Worm (Caenorhabditis elegans): Measurements from ENCODE around the gene K04C1.5.
A peak's percentile ranks its signal among the peaks of the same experiment; 100 is the strongest.

K04C1.5 gene

ce11 chrX:14281526-14281925 lies 33.7 kb downstream of the K04C1.5 start, which contains the start of gene E02H4.2:
Gene E02H4.2, minus strand, starts transcription at chrX:14281626.
- TF ChIP-seq ceh-31 (tag; optimal IDR thresholded peaks at IDR 0.05) = no peak
- no peak for TF ChIP-seq dmd-4 (tag; optimal IDR thresholded peaks at IDR 0.05; ENCODE audit: borderline replicate concordance)
- TF ChIP-seq pros-1 (tag; optimal IDR thresholded peaks at IDR 0.05) = no peak
- TF ChIP-seq lin-11 (tag; optimal IDR thresholded peaks at IDR 0.05) = no peak
- TF ChIP-seq ceh-24 (tag; optimal IDR thresholded peaks at IDR 0.05) = no peak
- TF ChIP-seq pha-2 (tag; optimal IDR thresholded peaks at IDR 0.05) = no peak
- no peak for TF ChIP-seq hlh-15 (tag; optimal IDR thresholded peaks at IDR 0.05)
- no peak for TF ChIP-seq sox-4 (tag; optimal IDR thresholded peaks at IDR 0.05)
- no peak for TF ChIP-seq Y22D7AL.16 (tag; optimal IDR thresholded peaks at IDR 0.05)
- no peak for TF ChIP-seq F13H6.1 (tag; optimal IDR thresholded peaks at IDR 0.05)
- no peak for TF ChIP-seq npax-4 (tag; optimal IDR thresholded peaks at IDR 0.05)
- no peak for TF ChIP-seq ceh-22 (tag; optimal IDR thresholded peaks at IDR 0.05)
- no peak for TF ChIP-seq ama-1 (optimal IDR thresholded peaks at IDR 0.05)
- TF ChIP-seq gmeb-2 (tag; optimal IDR thresholded peaks at IDR 0.05) = no peak
- no peak for TF ChIP-seq elt-4 (tag; optimal IDR thresholded peaks at IDR 0.05)

ce11 chrX:14287888-14288287 lies 40.0 kb downstream of the K04C1.5 start:
- TF ChIP-seq eyg-1 (tag; optimal IDR thresholded peaks at IDR 0.05) = no peak
- TF ChIP-seq unc-42 (tag; optimal IDR thresholded peaks at IDR 0.05) = no peak
- no peak for TF ChIP-seq sdc-2 (tag; optimal IDR thresholded peaks at IDR 0.05)
- TF ChIP-seq nhr-11 (tag; optimal IDR thresholded peaks at IDR 0.05) = no peak
- no peak for TF ChIP-seq ceh-30 (tag; optimal IDR thresholded peaks at IDR 0.05)
- no peak for TF ChIP-seq ceh-24 (tag; optimal IDR thresholded peaks at IDR 0.05)
- TF ChIP-seq dve-1 (tag; optimal IDR thresholded peaks at IDR 0.05) = no peak
- no peak for TF ChIP-seq tbx-7 (tag; optimal IDR thresholded peaks at IDR 0.05)
- no peak for TF ChIP-seq ceh-48 (tag; optimal IDR thresholded peaks at IDR 0.05)
- TF ChIP-seq F13H6.1 (tag; optimal IDR thresholded peaks at IDR 0.05) = no peak
- no peak for TF ChIP-seq che-1 (tag; optimal IDR thresholded peaks at IDR 0.05)
- peak; percentile 6 for TF ChIP-seq tbx-2 (tag; optimal IDR thresholded peaks at IDR 0.05)
- TF ChIP-seq T23F11.4 (GFP tag; optimal IDR thresholded peaks at IDR 0.05) = no peak
- TF ChIP-seq ceh-22 (tag; optimal IDR thresholded peaks at IDR 0.05) = no peak
- no peak for TF ChIP-seq ztf-16 (tag; optimal IDR thresholded peaks at IDR 0.05)
- peak; percentile 76 for TF ChIP-seq unc-55 (GFP tag; optimal IDR thresholded peaks at IDR 0.05)
- TF ChIP-seq ahr-1 (tag; optimal IDR thresholded peaks at IDR 0.05) = no peak
- TF ChIP-seq unc-3 (GFP tag; conservative IDR thresholded peaks at IDR 0.05) = no peak
- no peak for TF ChIP-seq unc-3 (tag; optimal IDR thresholded peaks at IDR 0.05)
- no peak for TF ChIP-seq fkh-10 (GFP tag; optimal IDR thresholded peaks at IDR 0.05)
- TF ChIP-seq rnt-1 (tag; optimal IDR thresholded peaks at IDR 0.05) = peak; percentile 98
- no peak for TF ChIP-seq lim-6 (tag; optimal IDR thresholded peaks at IDR 0.05)
- no peak for TF ChIP-seq ceh-19 (GFP tag; optimal IDR thresholded peaks at IDR 0.05)
- no peak for TF ChIP-seq ceh-34 (tag; optimal IDR thresholded peaks at IDR 0.05)
- TF ChIP-seq ceh-14 (tag; optimal IDR thresholded peaks at IDR 0.05) = no peak
- peak; percentile 74 for TF ChIP-seq ceh-18 (tag; optimal IDR thresholded peaks at IDR 0.05)
- no peak for TF ChIP-seq hlh-30 (tag; optimal IDR thresholded peaks at IDR 0.05; ENCODE audit: insufficient read depth)
- TF ChIP-seq ceh-6 (GFP tag; optimal IDR thresholded peaks at IDR 0.05) = no peak
- no peak for TF ChIP-seq lin-11 (tag; optimal IDR thresholded peaks at IDR 0.05)
- TF ChIP-seq madf-2 (tag; optimal IDR thresholded peaks at IDR 0.05) = no peak
- no peak for TF ChIP-seq zip-5 (tag; optimal IDR thresholded peaks at IDR 0.05)

ce11 chrX:14289993-14290392 lies 42.1 kb downstream of the K04C1.5 start:
- TF ChIP-seq C08G9.2 (tag; optimal IDR thresholded peaks at IDR 0.05) = no peak
- peak; percentile 44 for TF ChIP-seq mec-3 (tag; optimal IDR thresholded peaks at IDR 0.05; ENCODE audit: borderline replicate concordance)

Measured in whole organism, late embryonic.